Fruit fly (Drosophila melanogaster): ENCODE data around the gene mab-21.

mab-21 gene

DNA sequence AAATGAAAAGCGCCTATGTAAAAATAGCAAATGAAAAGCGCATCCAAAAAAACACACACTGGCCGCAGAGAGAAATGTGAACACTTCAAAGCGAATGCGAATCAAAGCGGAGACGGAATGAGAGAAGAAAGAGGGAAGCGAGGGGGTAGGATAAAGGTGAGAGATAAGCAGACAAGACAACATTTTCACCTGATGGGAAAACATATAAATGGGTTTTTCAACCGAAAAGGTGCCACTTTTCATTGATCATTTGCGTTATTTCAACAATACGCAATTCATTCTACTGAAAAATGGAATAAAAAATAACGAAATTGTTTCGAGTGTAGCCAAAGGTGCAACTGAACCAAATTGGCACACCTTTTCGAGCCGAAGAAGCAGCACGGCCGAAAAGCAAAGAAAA is 35.9 kb downstream of the mab-21 start:
- no peak for TF ChIP-seq h (optimal IDR thresholded peaks at IDR 0.05)
- no peak for TF ChIP-seq Sin3A (optimal IDR thresholded peaks at IDR 0.05)
- TF ChIP-seq Myc (optimal IDR thresholded peaks at IDR 0.05): no peak
- TF ChIP-seq psq (optimal IDR thresholded peaks at IDR 0.05): no peak
- no peak for TF ChIP-seq insv (optimal IDR thresholded peaks at IDR 0.05)
- no peak for TF ChIP-seq ttk (optimal IDR thresholded peaks at IDR 0.05)

- TF ChIP-seq Sin3A (optimal IDR thresholded peaks at IDR 0.05) (no peak), h (optimal IDR thresholded peaks at IDR 0.05) (no peak)
These were observed 38.4 kb downstream of the mab-21 start for dm6 chrX:5974358-5975143.

- no peak for TF ChIP-seq ttk (optimal IDR thresholded peaks at IDR 0.05)
- TF ChIP-seq h (optimal IDR thresholded peaks at IDR 0.05): no peak
- no peak for TF ChIP-seq psq (optimal IDR thresholded peaks at IDR 0.05)
- no peak for TF ChIP-seq Myc (optimal IDR thresholded peaks at IDR 0.05)
- no peak for TF ChIP-seq Sin3A (optimal IDR thresholded peaks at IDR 0.05)
- TF ChIP-seq insv (optimal IDR thresholded peaks at IDR 0.05): no peak
These were observed 39.5 kb downstream of the mab-21 start for dm6 chrX:5973389-5974025.

- TF ChIP-seq ttk (optimal IDR thresholded peaks at IDR 0.05) (no peak), Myc (optimal IDR thresholded peaks at IDR 0.05) (no peak), psq (optimal IDR thresholded peaks at IDR 0.05) (no peak), Sin3A (optimal IDR thresholded peaks at IDR 0.05) (no peak), h (optimal IDR thresholded peaks at IDR 0.05) (no peak), insv (optimal IDR thresholded peaks at IDR 0.05) (no peak)
These were observed 41.0 kb downstream of the mab-21 start for dm6 chrX:5972030-5972429.

DNA sequence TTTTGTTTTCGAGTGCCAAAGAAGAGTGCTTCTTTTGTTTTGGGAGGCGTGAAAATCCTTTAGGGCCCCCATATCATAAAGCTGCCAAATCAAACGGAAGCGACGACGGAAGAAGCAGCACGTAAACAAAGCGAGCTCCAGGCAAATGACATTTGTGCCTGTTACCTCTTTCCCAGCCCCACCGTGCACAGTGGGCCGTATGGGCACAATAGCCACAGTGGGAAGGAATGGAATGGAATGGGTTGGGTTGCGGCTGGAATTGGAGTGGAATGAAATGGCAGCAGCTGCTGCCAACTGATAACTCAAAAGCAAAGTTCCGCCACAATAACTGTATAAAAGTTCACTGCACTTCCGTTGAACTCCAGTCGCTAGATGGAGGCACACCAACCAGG is 42.3 kb downstream of the mab-21 start:
- no peak for TF ChIP-seq psq (optimal IDR thresholded peaks at IDR 0.05)
- TF ChIP-seq h (optimal IDR thresholded peaks at IDR 0.05): no peak
- TF ChIP-seq ttk (optimal IDR thresholded peaks at IDR 0.05): no peak
- no peak for TF ChIP-seq Sin3A (optimal IDR thresholded peaks at IDR 0.05)
- TF ChIP-seq Myc (optimal IDR thresholded peaks at IDR 0.05): no peak
- TF ChIP-seq insv (optimal IDR thresholded peaks at IDR 0.05): no peak

DNA sequence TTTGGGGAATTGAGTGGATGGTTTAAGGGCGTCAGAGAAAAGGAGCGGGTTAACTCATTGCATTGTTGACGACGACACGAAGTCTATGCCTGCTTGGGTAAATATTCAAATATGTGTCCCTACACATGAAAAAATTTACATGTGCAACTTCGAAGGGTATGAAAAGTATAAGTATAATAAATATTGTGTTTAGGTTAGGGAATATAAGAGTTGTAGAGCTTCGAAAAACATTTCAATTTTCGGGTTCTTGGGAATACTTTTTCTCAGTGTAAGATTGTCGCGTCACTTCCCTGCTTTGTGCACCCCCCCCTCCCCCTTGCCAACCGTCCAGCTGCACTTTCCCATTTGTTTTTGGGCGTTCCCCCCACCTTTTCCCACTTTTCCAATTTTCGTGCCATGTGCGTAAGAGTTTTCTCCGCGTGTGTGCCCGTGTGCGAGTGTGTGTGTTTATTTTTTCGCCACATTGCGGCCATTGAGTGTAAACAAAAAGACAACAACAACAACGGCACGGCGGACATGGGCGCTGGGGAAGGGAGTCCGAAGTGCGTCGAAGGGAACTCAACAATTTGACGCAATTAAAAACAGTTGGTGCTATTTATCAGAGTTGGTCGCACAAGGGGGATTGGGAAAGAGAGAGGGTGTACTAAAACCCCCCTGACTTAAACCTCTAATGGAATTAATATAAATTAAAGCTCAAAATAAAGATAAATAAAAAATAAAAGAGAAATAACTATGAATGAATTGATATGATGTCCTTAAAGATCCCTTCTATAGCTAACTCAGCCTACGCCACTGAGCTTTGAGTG is 42.9 kb downstream of the mab-21 start:
- no peak for TF ChIP-seq psq (optimal IDR thresholded peaks at IDR 0.05)

DNA sequence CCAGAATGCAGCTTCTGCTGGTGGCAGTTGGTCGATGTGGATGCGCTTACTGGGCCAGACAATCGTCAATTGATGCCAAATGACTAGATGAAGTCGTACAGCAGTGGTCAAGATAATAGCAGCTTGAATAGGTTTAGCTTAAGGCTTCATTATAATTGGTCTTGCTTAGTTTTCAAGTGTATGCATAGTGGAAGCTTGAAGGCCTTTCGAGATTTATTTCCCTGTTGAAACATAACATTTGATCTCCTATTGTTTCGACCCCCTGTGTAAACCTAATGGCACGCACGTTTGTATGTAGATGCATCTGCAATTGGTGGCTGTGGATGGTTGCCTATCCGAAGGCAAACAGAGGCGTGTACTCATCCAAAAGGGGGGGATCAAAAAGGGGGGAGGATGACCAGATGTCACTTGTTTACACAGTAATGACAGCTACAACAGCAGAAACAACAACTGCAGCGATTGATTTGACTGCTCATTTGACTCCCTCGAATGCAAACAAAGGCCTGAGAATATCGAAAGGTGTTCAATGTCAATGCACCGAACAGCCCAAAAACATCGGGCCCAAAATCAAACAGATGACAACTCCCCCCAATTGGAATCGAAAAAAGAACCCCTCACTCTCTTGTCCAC is 44.8 kb downstream of the mab-21 start:
- no peak for TF ChIP-seq Sin3A (optimal IDR thresholded peaks at IDR 0.05)
- TF ChIP-seq psq (optimal IDR thresholded peaks at IDR 0.05): no peak
- no peak for TF ChIP-seq Myc (optimal IDR thresholded peaks at IDR 0.05)
- TF ChIP-seq h (optimal IDR thresholded peaks at IDR 0.05): no peak
- TF ChIP-seq ttk (optimal IDR thresholded peaks at IDR 0.05): no peak
- TF ChIP-seq insv (optimal IDR thresholded peaks at IDR 0.05): no peak

DNA sequence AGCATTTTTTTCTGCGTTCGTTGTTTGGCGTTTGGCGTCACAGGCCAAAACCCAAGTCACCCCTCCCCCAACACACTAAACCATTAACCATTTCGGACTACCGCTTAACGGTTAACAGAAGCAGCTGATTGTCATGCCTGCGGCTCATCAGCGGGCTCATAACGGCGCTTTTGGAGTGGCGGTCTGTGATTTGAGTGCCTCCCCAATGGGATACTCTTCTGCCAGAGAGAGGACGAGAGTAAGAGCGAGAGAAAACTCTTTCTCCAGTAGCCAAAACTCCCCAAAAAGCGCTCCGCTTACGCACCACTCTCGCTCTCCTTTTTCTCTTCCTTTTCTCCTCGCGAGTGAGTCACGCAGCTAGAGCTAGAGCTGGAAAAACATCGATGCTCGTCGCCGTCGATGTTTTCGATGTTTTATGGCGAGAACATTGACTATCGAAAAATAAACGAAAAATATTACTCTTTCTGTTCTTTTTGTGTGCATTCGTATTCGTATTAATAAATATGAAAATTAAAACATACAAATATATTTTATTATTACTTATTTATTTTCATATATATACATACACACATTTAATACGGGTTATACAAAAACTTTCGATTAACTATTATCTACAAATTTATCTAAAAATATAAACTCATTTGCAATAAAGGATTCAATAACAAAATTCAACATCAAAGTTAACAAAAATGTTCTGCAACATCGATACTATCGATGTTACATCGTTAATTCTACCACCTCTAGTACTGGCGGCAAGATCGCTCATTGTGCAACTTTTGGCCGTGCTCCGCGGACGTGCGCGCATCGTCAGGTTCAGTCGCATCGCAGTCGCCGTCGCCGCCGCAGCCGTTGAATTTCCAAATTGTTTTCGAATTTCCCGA is 47.2 kb downstream of the mab-21 start, which contains the start of gene Grip:
Gene Grip (plus strand): TSS at position 763 of the 881 bp plus-strand sequence.
- TF ChIP-seq insv (optimal IDR thresholded peaks at IDR 0.05) (no peak), psq (optimal IDR thresholded peaks at IDR 0.05) (no peak), ttk (optimal IDR thresholded peaks at IDR 0.05) (no peak), Myc (optimal IDR thresholded peaks at IDR 0.05) (no peak), h (optimal IDR thresholded peaks at IDR 0.05) (no peak), Sin3A (optimal IDR thresholded peaks at IDR 0.05) (no peak)

DNA sequence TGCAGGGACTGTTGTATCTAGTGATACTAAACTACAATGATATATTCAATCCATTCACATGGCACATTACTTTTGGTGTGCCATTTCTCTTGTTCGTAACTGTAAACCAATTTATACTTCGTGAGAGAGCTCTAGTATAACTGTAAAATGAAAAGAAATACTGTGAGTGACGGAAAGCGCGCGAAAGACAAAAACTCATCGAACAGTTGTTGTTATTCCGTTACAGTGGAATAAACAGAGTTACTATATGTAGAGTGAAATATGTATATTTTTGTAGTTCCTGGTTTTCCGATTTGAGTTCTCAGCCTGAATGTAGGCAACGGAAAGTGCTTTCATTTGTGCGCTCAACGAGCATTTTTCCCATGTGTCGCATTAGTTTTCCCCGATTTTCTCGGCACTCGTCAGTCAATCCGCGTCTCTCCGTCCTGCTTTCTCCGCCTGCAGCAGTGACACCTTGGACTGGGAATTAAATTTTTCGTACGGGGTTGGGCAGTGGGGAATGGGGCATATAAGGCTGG is 48.8 kb downstream of the mab-21 start:
- TF ChIP-seq h (optimal IDR thresholded peaks at IDR 0.05): no peak
- TF ChIP-seq Myc (optimal IDR thresholded peaks at IDR 0.05): no peak
- TF ChIP-seq insv (optimal IDR thresholded peaks at IDR 0.05): no peak
- no peak for TF ChIP-seq ttk (optimal IDR thresholded peaks at IDR 0.05)
- no peak for TF ChIP-seq Sin3A (optimal IDR thresholded peaks at IDR 0.05)
- no peak for TF ChIP-seq psq (optimal IDR thresholded peaks at IDR 0.05)
